Fruit fly (Drosophila melanogaster): Measurements from ENCODE around the gene CG9626.

DNA sequence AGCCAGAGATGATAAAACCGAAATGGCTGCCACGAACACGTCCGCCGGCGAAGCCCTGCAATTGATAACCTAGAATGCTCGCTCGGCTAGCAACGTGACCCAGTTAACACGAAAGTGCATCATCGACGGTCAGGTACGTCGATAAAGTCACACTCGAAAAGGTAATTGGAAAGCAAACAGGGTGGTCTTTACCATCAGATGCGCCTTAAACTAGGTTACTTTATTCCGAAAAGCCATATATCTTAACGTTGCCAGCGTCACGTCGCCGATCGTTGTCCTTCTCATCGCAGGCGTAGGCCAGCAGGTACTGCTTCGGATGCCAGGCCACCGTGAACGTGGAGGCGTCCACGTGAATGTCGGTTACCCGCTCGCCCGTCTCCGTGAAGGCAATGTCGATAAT, 6.5 kb upstream of the CG9626 start:
- TF ChIP-seq CTCF (optimal IDR thresholded peaks at IDR 0.05) (no peak), CG8478 (optimal IDR thresholded peaks at IDR 0.05) (no peak)

Measured in S2 (cell line).